Worm (Caenorhabditis elegans) whole organism, L4 larva: ENCODE measurements around the gene K08E7.6.
A peak's percentile ranks its signal among the peaks of the same experiment; 100 is the strongest.

Experiments used
- D1046.2 ChIP-seq: fragments of 200-800 bp; sonication (Bioruptor generic); IDR thresholded peaks from 2 replicates; pipeline ENCODE4 v1.3.6; 2022; ENCODE audit warnings: missing genetic modification characterization, missing compliant biosample characterization
- F10B5.3 ChIP-seq: sonication (generic microtip); optimal IDR thresholded peaks from 2 replicates; lab custom pipeline; 2016; ENCODE audit warnings: mild to moderate bottlenecking, missing genetic modification characterization, missing compliant biosample characterization
- F26F4.8 ChIP-seq: fragments of 200-800 bp; sonication (Bioruptor generic); conservative IDR thresholded peaks from 2 replicates; pipeline ENCODE4 v1.3.6; 2022; ENCODE audit warnings: missing genetic modification characterization, missing compliant biosample characterization
- F37D6.2 ChIP-seq: sonication (generic microtip); optimal IDR thresholded peaks from 2 replicates; lab custom pipeline; 2016; ENCODE audit warnings: mild to moderate bottlenecking, missing genetic modification characterization, missing compliant biosample characterization
- F49E8.2 ChIP-seq: sonication (generic microtip); optimal IDR thresholded peaks from 2 replicates; lab custom pipeline; 2016; ENCODE audit warnings: missing compliant biosample characterization, mild to moderate bottlenecking, missing genetic modification characterization, borderline replicate concordance
- T20F7.1 ChIP-seq: fragments of 200-800 bp; sonication (Bioruptor generic); optimal IDR thresholded peaks from 2 replicates; lab custom pipeline; 2018; ENCODE audit warnings: mild to moderate bottlenecking, missing genetic modification characterization, missing compliant biosample characterization
- T26A8.4 ChIP-seq: fragments of 200-800 bp; sonication (Bioruptor generic); IDR thresholded peaks from 2 replicates; pipeline ENCODE4 v1.3.6; 2022; ENCODE audit warnings: missing genetic modification characterization, missing compliant biosample characterization
- Y48G9A.11 ChIP-seq: fragments of 200-800 bp; sonication (Bioruptor generic); IDR thresholded peaks from 2 replicates; pipeline ENCODE4 v1.3.6; 2022; ENCODE audit warnings: missing genetic modification reagents, missing genetic modification characterization, missing compliant biosample characterization
- ZK546.5 ChIP-seq, 2 experiments: sonication (generic microtip); optimal IDR thresholded peaks; 2 replicates each; lab custom pipeline; 2017; ENCODE audit warnings: missing biosample characterization in 2 of 2, missing genetic modification characterization in 2 of 2
- aly-2 ChIP-seq: sonication (generic microtip); optimal IDR thresholded peaks from 2 replicates; lab custom pipeline; 2018; ENCODE audit warnings: missing biosample characterization, missing genetic modification characterization
- ama-1 ChIP-seq: fragments of 150-350 bp; optimal IDR thresholded peaks from 2 replicates; lab custom pipeline; 2014; ENCODE audit warnings: inconsistent platforms, mixed read lengths
- ceh-28 ChIP-seq: fragments of 150-350 bp; optimal IDR thresholded peaks from 2 replicates; lab custom pipeline; 2014; ENCODE audit warnings: missing biosample characterization, missing genetic modification reagents, missing genetic modification characterization
- ceh-32 ChIP-seq: sonication (generic microtip); optimal IDR thresholded peaks from 2 replicates; lab custom pipeline; 2016; ENCODE audit warnings: mild to moderate bottlenecking, missing genetic modification characterization, missing compliant biosample characterization; ENCODE audit not compliant: poor library complexity
- ceh-82 ChIP-seq: sonication (generic microtip); optimal IDR thresholded peaks from 2 replicates; lab custom pipeline; 2017; ENCODE audit warnings: missing biosample characterization, missing genetic modification characterization
- ces-1 ChIP-seq: fragments of 150-350 bp; sonication (generic microtip); optimal IDR thresholded peaks from 4 replicates; lab custom pipeline; 2014; ENCODE audit warnings: missing biosample characterization, missing genetic modification reagents, missing genetic modification characterization
- cey-2 ChIP-seq: sonication (generic microtip); optimal IDR thresholded peaks from 3 replicates; lab custom pipeline; 2017; ENCODE audit warnings: missing genetic modification characterization, mild to moderate bottlenecking, missing compliant biosample characterization, antibody characterized with exemption, borderline replicate concordance; ENCODE audit not compliant: insufficient read depth
- ctbp-1 ChIP-seq: fragments of 200-800 bp; sonication (Bioruptor generic); IDR thresholded peaks from 2 replicates; pipeline ENCODE4 v1.3.6; 2022; ENCODE audit warnings: missing genetic modification reagents, missing genetic modification characterization, missing compliant biosample characterization
- daf-12 ChIP-seq: fragments of 150-350 bp; optimal IDR thresholded peaks from 2 replicates; lab custom pipeline; 2014; ENCODE audit warnings: missing biosample characterization, missing genetic modification reagents, missing genetic modification characterization
- daf-8 ChIP-seq: fragments of 200-800 bp; sonication (Bioruptor generic); IDR thresholded peaks from 2 replicates; pipeline ENCODE4 v1.3.6; 2022; ENCODE audit warnings: missing genetic modification characterization, missing compliant biosample characterization
- dmd-6 ChIP-seq: fragments of 200-800 bp; sonication (Bioruptor generic); IDR thresholded peaks from 2 replicates; pipeline ENCODE4 v1.3.6; 2022; ENCODE audit warnings: missing genetic modification reagents, missing genetic modification characterization, missing compliant biosample characterization
- dmd-8 ChIP-seq: fragments of 200-800 bp; sonication (Bioruptor generic); IDR thresholded peaks from 2 replicates; pipeline ENCODE4 v1.3.6; 2022; ENCODE audit warnings: missing genetic modification characterization, missing compliant biosample characterization
- dpl-1 ChIP-seq: fragments of 150-350 bp; optimal IDR thresholded peaks from 2 replicates; lab custom pipeline; 2014; ENCODE audit warnings: missing biosample characterization, missing genetic modification reagents, missing genetic modification characterization
- duxl-1 ChIP-seq: sonication (generic microtip); optimal IDR thresholded peaks from 2 replicates; lab custom pipeline; 2016; ENCODE audit warnings: mild to moderate bottlenecking, missing genetic modification characterization, moderate library complexity, missing compliant biosample characterization; ENCODE audit not compliant: poor library complexity
- hif-1 ChIP-seq, 2 experiments: sonication (generic microtip); optimal IDR thresholded peaks; 2 replicates each; lab custom pipeline; 2016 to 2017; ENCODE audit warnings: missing compliant biosample characterization in 2 of 2, missing genetic modification characterization in 2 of 2, missing genetic modification reagents in 2 of 2, missing genotype in 2 of 2, mild to moderate bottlenecking in 1 of 2
- hlh-11 ChIP-seq: fragments of 200-800 bp; sonication (Bioruptor generic); optimal IDR thresholded peaks from 2 replicates; lab custom pipeline; 2018; ENCODE audit warnings: mild to moderate bottlenecking, missing genetic modification characterization, missing compliant biosample characterization
- lim-7 ChIP-seq: fragments of 200-800 bp; sonication (Bioruptor generic); IDR thresholded peaks from 2 replicates; pipeline ENCODE4 v1.3.6; 2022; ENCODE audit warnings: missing genetic modification characterization, missing compliant biosample characterization
- lin-1 ChIP-seq: fragments of 200-800 bp; sonication (Bioruptor generic); IDR thresholded peaks from 2 replicates; pipeline ENCODE4 v1.3.6; 2022; ENCODE audit warnings: missing genetic modification reagents, missing genetic modification characterization, missing compliant biosample characterization
- lin-13 ChIP-seq: fragments of 150-350 bp; optimal IDR thresholded peaks from 2 replicates; lab custom pipeline; 2014; ENCODE audit warnings: missing biosample characterization, missing genetic modification reagents, missing genetic modification characterization
- lin-29 ChIP-seq: fragments of 200-800 bp; sonication (Bioruptor generic); IDR thresholded peaks from 2 replicates; pipeline ENCODE4 v1.3.6; 2022; ENCODE audit warnings: missing genetic modification reagents, missing genetic modification characterization, missing compliant biosample characterization
- lin-39 ChIP-seq: fragments of 150-350 bp; optimal IDR thresholded peaks from 2 replicates; lab custom pipeline; 2014; ENCODE audit warnings: missing biosample characterization, missing genetic modification reagents, missing genetic modification characterization
- lir-3 ChIP-seq: sonication (generic microtip); optimal IDR thresholded peaks from 2 replicates; lab custom pipeline; 2016; ENCODE audit warnings: mild to moderate bottlenecking, missing genetic modification characterization, missing compliant biosample characterization
- lsy-2 ChIP-seq, 2 experiments: fragments of 150-350 bp in 1 of 2; sonication (generic microtip) in 1 of 2; optimal IDR thresholded peaks; 2 replicates each; lab custom pipeline; 2014 to 2017; ENCODE audit warnings: missing biosample characterization in 2 of 2, missing genetic modification characterization in 2 of 2
- madf-5 ChIP-seq, 2 experiments: fragments of 200-800 bp; sonication (Bioruptor generic); IDR thresholded peaks; 2 replicates each; pipeline ENCODE4 v1.3.6; 2022; ENCODE audit warnings: missing compliant biosample characterization in 2 of 2, missing genetic modification characterization in 2 of 2
- mdl-1 ChIP-seq, 2 experiments: fragments of 150-350 bp in 1 of 2; sonication (generic microtip) in 1 of 2; optimal IDR thresholded peaks; 2 replicates each; lab custom pipeline; 2014 to 2017; ENCODE audit warnings: missing biosample characterization in 2 of 2, missing genetic modification characterization in 2 of 2
- mep-1 ChIP-seq: fragments of 150-350 bp; sonication (generic microtip); optimal IDR thresholded peaks from 3 replicates; lab custom pipeline; 2014; ENCODE audit warnings: missing biosample characterization, missing genetic modification characterization
- mes-2 ChIP-seq: sonication (generic microtip); optimal IDR thresholded peaks from 2 replicates; lab custom pipeline; 2016; ENCODE audit warnings: missing genotype, mild to moderate bottlenecking, missing genetic modification characterization, missing compliant biosample characterization; ENCODE audit not compliant: poor library complexity, severe bottlenecking
- mxl-2 ChIP-seq: fragments of 200-800 bp; sonication (Bioruptor generic); conservative IDR thresholded peaks from 2 replicates; pipeline ENCODE4 v1.3.6; 2022; ENCODE audit warnings: missing genetic modification reagents, missing genetic modification characterization, missing compliant biosample characterization
- mxl-3 ChIP-seq: fragments of 200-800 bp; sonication (Bioruptor generic); optimal IDR thresholded peaks from 2 replicates; lab custom pipeline; 2018; ENCODE audit warnings: mild to moderate bottlenecking, missing genetic modification characterization, missing compliant biosample characterization
- nhr-11 ChIP-seq: fragments of 150-350 bp; optimal IDR thresholded peaks from 2 replicates; lab custom pipeline; 2014; ENCODE audit warnings: missing biosample characterization, missing genetic modification characterization
- nhr-111 ChIP-seq: fragments of 200-800 bp; sonication (Bioruptor generic); optimal IDR thresholded peaks from 2 replicates; lab custom pipeline; 2018; ENCODE audit warnings: mild to moderate bottlenecking, missing genetic modification characterization, missing compliant biosample characterization
- nhr-237 ChIP-seq: sonication (generic microtip); optimal IDR thresholded peaks from 2 replicates; lab custom pipeline; 2017; ENCODE audit warnings: missing biosample characterization, missing genetic modification characterization
- nhr-48 ChIP-seq: sonication (generic microtip); optimal IDR thresholded peaks from 2 replicates; lab custom pipeline; 2016; ENCODE audit warnings: mild to moderate bottlenecking, missing genetic modification characterization, missing compliant biosample characterization
- nhr-77 ChIP-seq: fragments of 150-350 bp; optimal IDR thresholded peaks from 2 replicates; lab custom pipeline; 2014; ENCODE audit warnings: missing biosample characterization, missing genetic modification characterization
- pha-4 ChIP-seq, 2 experiments: fragments of 150-350 bp in 1 of 2; fragments of 200-800 bp in 1 of 2; sonication (Bioruptor generic) in 1 of 2; IDR thresholded peaks in 1 of 2; optimal IDR thresholded peaks in 1 of 2; 2 replicates each; pipeline versions ENCODE4 v1.3.6 to Lab custom; 2014 to 2022; ENCODE audit warnings: missing genetic modification characterization in 2 of 2, missing genetic modification reagents in 2 of 2, missing biosample characterization in 1 of 2, missing compliant biosample characterization in 1 of 2
- snpc-1.2 ChIP-seq: fragments of 200-800 bp; sonication (Bioruptor generic); IDR thresholded peaks from 2 replicates; pipeline ENCODE4 v1.3.6; 2022; ENCODE audit warnings: missing genetic modification reagents, missing genetic modification characterization, missing compliant biosample characterization
- spr-3 ChIP-seq: fragments of 200-800 bp; sonication (Bioruptor generic); optimal IDR thresholded peaks from 2 replicates; lab custom pipeline; 2018; ENCODE audit warnings: mild to moderate bottlenecking, missing genetic modification characterization, missing compliant biosample characterization
- unc-39 ChIP-seq: sonication (generic microtip); optimal IDR thresholded peaks from 2 replicates; lab custom pipeline; 2017; ENCODE audit warnings: missing biosample characterization, missing genetic modification characterization
- zag-1 ChIP-seq: fragments of 150-350 bp; optimal IDR thresholded peaks from 2 replicates; lab custom pipeline; 2014; ENCODE audit warnings: missing biosample characterization, missing genetic modification characterization
- zip-2 ChIP-seq: fragments of 150-350 bp; optimal IDR thresholded peaks from 2 replicates; lab custom pipeline; 2014; ENCODE audit warnings: missing biosample characterization, missing genetic modification characterization

K08E7.6 gene

DNA sequence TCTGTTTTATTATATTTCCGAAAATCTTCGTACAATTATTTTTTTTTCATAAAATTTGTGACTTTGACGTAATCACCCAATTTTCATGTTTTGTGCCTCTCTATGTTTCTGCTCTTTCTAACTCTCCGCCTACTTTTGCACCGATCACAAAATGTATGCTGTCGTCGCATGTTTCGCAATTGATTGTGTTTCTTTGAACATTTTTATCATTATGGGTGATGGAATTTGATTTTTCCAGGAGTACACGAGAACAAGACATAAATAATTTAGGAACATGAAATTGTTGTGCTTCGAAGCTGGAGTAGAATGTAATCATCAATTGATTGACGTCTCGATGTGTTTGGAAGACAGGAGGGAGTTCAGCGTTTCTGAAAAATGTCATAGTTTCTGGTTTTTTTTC lies 20.0 kb upstream of the K08E7.6 start (continued):
- TF ChIP-seq nhr-237 (tag; lab: Kevin White, UChicago), result no peak
- no peak for TF ChIP-seq lin-39 (tag; lab: Kevin White, UChicago)
- TF ChIP-seq D1046.2, result no peak
- TF ChIP-seq ctbp-1 (GFP tag; lab: Robert Waterston, UW), result no peak
- no peak for TF ChIP-seq aly-2 (tag; lab: Kevin White, UChicago)
- peak; percentile 41 for TF ChIP-seq mep-1
- TF ChIP-seq F10B5.3 (tag; lab: Kevin White, UChicago), result no peak
- no peak for TF ChIP-seq zip-2
- TF ChIP-seq nhr-77 (tag; lab: Kevin White, UChicago), result peak; percentile 72
- no peak for TF ChIP-seq ces-1 (GFP tag; lab: Kevin White, UChicago)
- no peak for TF ChIP-seq mxl-3 (GFP tag; lab: Kevin White, UChicago)
- TF ChIP-seq duxl-1 (tag; lab: Kevin White, UChicago), result no peak
- no peak for TF ChIP-seq lir-3 (tag; lab: Kevin White, UChicago)
- TF ChIP-seq F49E8.2 (tag; lab: Kevin White, UChicago), result no peak
- no peak for TF ChIP-seq hif-1 (tag; optimal IDR thresholded peaks at IDR 0.05; lab: Kevin White, UChicago)
- TF ChIP-seq lsy-2 (tag; optimal IDR thresholded peaks at IDR 0.05; lab: Kevin White, UChicago), result peak in 1 of 2 experiments; percentile 38
- TF ChIP-seq, all 104 proteins: peak for 26

DNA sequence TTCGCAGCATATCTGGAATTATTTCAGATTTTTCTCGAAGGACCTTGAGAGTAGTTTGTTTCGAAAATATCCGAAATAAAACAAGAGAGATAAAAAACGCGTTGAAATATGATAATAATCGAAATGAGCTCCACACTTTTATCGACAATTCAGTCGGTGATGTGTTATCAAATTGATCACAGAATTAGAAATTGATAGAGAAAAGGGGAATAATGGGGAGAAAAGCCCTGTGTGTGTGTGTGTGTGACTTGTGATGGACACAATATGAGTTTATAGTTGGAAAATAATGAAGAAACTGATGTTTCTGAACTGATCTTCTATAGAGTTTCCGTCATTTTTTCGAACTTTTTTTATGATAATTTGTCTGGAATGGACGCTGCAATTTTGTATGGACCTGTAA lies 18.2 kb upstream of the K08E7.6 start, which contains the start of gene pgp-1:
Gene pgp-1, minus strand, starts transcription at position 12 of the 400 bp plus-strand sequence.
- TF ChIP-seq lim-7 (GFP tag; lab: Robert Waterston, UW) (no peak), mdl-1 (tag; optimal IDR thresholded peaks at IDR 0.05; lab: Kevin White, UChicago) (no peak), mxl-2 (GFP tag; lab: Robert Waterston, UW) (no peak), snpc-1.2 (GFP tag; lab: Robert Waterston, UW) (no peak), hlh-11 (tag; lab: Kevin White, UChicago) (peak; percentile 73), pha-4 (GFP tag; IDR thresholded peaks at IDR 0.05; lab: Robert Waterston, UW) (no peak), pha-4 (tag; optimal IDR thresholded peaks at IDR 0.05; lab: Kevin White, UChicago) (no peak), madf-5 (GFP tag; IDR thresholded peaks at IDR 0.05; lab: Robert Waterston, UW) (no peak), daf-12 (tag; lab: Kevin White, UChicago) (no peak), F37D6.2 (tag; lab: Kevin White, UChicago) (no peak), ceh-28 (no peak), dmd-6 (GFP tag; lab: Robert Waterston, UW) (peak; percentile 89), lsy-2 (tag; optimal IDR thresholded peaks at IDR 0.05; lab: Kevin White, UChicago) (no peak), Y48G9A.11 (GFP tag; lab: Robert Waterston, UW) (no peak), nhr-111 (GFP tag; lab: Kevin White, UChicago) (no peak), lin-1 (GFP tag; lab: Robert Waterston, UW) (no peak), unc-39 (tag; lab: Kevin White, UChicago) (no peak), ceh-82 (no peak), F10B5.3 (tag; lab: Kevin White, UChicago) (no peak), T20F7.1 (GFP tag; lab: Kevin White, UChicago) (no peak), cey-2 (tag; lab: Kevin White, UChicago) (no peak), D1046.2 (no peak), ctbp-1 (GFP tag; lab: Robert Waterston, UW) (no peak), nhr-237 (tag; lab: Kevin White, UChicago) (no peak), ama-1 (no peak), dpl-1 (GFP tag; lab: Kevin White, UChicago) (no peak), lin-13 (GFP tag; lab: Kevin White, UChicago) (no peak), nhr-48 (tag; lab: Kevin White, UChicago) (peak; percentile 17), lin-29 (GFP tag; lab: Robert Waterston, UW) (no peak), F26F4.8 (no peak), ZK546.5 (tag; optimal IDR thresholded peaks at IDR 0.05; lab: Kevin White, UChicago) (no peak), spr-3 (GFP tag; lab: Kevin White, UChicago) (no peak), dmd-8 (GFP tag; lab: Robert Waterston, UW) (no peak), mes-2 (tag; lab: Kevin White, UChicago) (no peak), nhr-77 (tag; lab: Kevin White, UChicago) (peak; percentile 85), ceh-32 (tag; lab: Kevin White, UChicago) (no peak), zag-1 (no peak), T26A8.4 (no peak), daf-8 (GFP tag; lab: Robert Waterston, UW) (no peak), nhr-11 (tag; lab: Kevin White, UChicago) (no peak)
